Fruit fly (Drosophila melanogaster) whole organism, embryonic: ENCODE data around the gene dUTPase.

ENCODE experiments used
- Asciz ChIP-seq: fragments of 200-800 bp; sonication (Bioruptor generic); optimal IDR thresholded peaks from 2 replicates; lab custom pipeline; 2017; ENCODE audit warnings: missing biosample characterization, mild to moderate bottlenecking, missing genetic modification characterization, missing genetic modification reagents
- Bteb2 ChIP-seq: fragments of 200-800 bp; sonication (Bioruptor generic); optimal IDR thresholded peaks from 2 replicates; lab custom pipeline; 2016; ENCODE audit warnings: missing biosample characterization, missing genetic modification characterization
- CG10431 ChIP-seq: fragments of 200-800 bp; sonication (Bioruptor generic); optimal IDR thresholded peaks from 3 replicates; lab custom pipeline; 2018; ENCODE audit warnings: missing biosample characterization, mild to moderate bottlenecking, missing genetic modification characterization
- CG11456 ChIP-seq: fragments of 200-800 bp; sonication (Bioruptor generic); IDR thresholded peaks from 3 replicates; pipeline ENCODE4 v1.3.6; 2022; ENCODE audit warnings: missing biosample characterization, missing genetic modification characterization
- CG12071 ChIP-seq: fragments of 200-800 bp; sonication (Bioruptor generic); optimal IDR thresholded peaks from 3 replicates; lab custom pipeline; 2018; ENCODE audit warnings: missing biosample characterization, mild to moderate bottlenecking, missing genetic modification characterization
- CG12391 ChIP-seq: fragments of 200-800 bp; sonication (Bioruptor generic); optimal IDR thresholded peaks from 3 replicates; lab custom pipeline; 2018; ENCODE audit warnings: missing biosample characterization, mild to moderate bottlenecking, missing genetic modification characterization, moderate library complexity
- CG14667 ChIP-seq: fragments of 200-800 bp; sonication (Bioruptor generic); IDR thresholded peaks from 2 replicates; pipeline ENCODE4 v1.3.6; 2022; ENCODE audit warnings: missing biosample characterization, missing genetic modification characterization
- CG17385 ChIP-seq: fragments of 200-800 bp; sonication (Bioruptor generic); optimal IDR thresholded peaks from 3 replicates; lab custom pipeline; 2018; ENCODE audit warnings: missing biosample characterization, mild to moderate bottlenecking, missing genetic modification characterization
- CG17568 ChIP-seq: fragments of 200-800 bp; sonication (Bioruptor generic); optimal IDR thresholded peaks from 2 replicates; lab custom pipeline; 2018; ENCODE audit warnings: missing biosample characterization, mild to moderate bottlenecking, missing genetic modification characterization, moderate library complexity
- CG2202 ChIP-seq: fragments of 200-800 bp; sonication (Bioruptor generic); optimal IDR thresholded peaks from 2 replicates; lab custom pipeline; 2018; ENCODE audit warnings: missing biosample characterization, mild to moderate bottlenecking, missing genetic modification characterization
- CG3065 ChIP-seq: fragments of 200-800 bp; sonication (Bioruptor generic); optimal IDR thresholded peaks from 2 replicates; lab custom pipeline; 2016; ENCODE audit warnings: missing biosample characterization, missing genetic modification characterization
- CG32772 ChIP-seq: fragments of 200-800 bp; sonication (Bioruptor generic); IDR thresholded peaks from 2 replicates; pipeline ENCODE4 v1.3.6; 2022; ENCODE audit warnings: missing biosample characterization, missing genetic modification characterization
- CG3995 ChIP-seq: fragments of 200-800 bp; sonication (Bioruptor generic); optimal IDR thresholded peaks from 3 replicates; lab custom pipeline; 2016; ENCODE audit warnings: missing biosample characterization, missing genetic modification characterization
- CG6175 ChIP-seq: fragments of 200-800 bp; sonication (Bioruptor generic); IDR thresholded peaks from 3 replicates; pipeline ENCODE4 v1.3.6; 2022; ENCODE audit warnings: missing biosample characterization, missing genetic modification characterization
- CG7372 ChIP-seq: fragments of 200-800 bp; sonication (Bioruptor generic); IDR thresholded peaks from 2 replicates; pipeline ENCODE4 v1.3.6; 2022; ENCODE audit warnings: missing biosample characterization, missing genetic modification characterization
- CG8089 ChIP-seq: fragments of 200-800 bp; sonication (Bioruptor generic); optimal IDR thresholded peaks from 3 replicates; lab custom pipeline; 2016; ENCODE audit warnings: missing biosample characterization, missing genetic modification characterization
- CG8478 ChIP-seq: fragments of >200 bp; optimal IDR thresholded peaks from 2 replicates; lab custom pipeline; 2018
- CG9215 ChIP-seq: fragments of 200-800 bp; sonication (Bioruptor generic); IDR thresholded peaks from 2 replicates; pipeline ENCODE4 v1.3.6; 2022; ENCODE audit warnings: missing biosample characterization, missing genetic modification characterization
- CG9932 ChIP-seq: fragments of 200-800 bp; sonication (Bioruptor generic); IDR thresholded peaks from 2 replicates; pipeline ENCODE4 v1.3.6; 2022; ENCODE audit warnings: missing biosample characterization, missing genetic modification characterization
- Doc3 ChIP-seq: fragments of 200-800 bp; sonication (Bioruptor generic); IDR thresholded peaks from 3 replicates; pipeline ENCODE4 v1.3.6; 2022; ENCODE audit warnings: missing biosample characterization, missing genetic modification characterization; ENCODE audit not compliant: partially characterized antibody
- E2f1 ChIP-seq: fragments of 200-800 bp; sonication (Bioruptor generic); IDR thresholded peaks from 2 replicates; pipeline ENCODE4 v1.3.6; 2022; ENCODE audit warnings: missing biosample characterization, missing genetic modification characterization
- Ets65A ChIP-seq: fragments of 200-800 bp; sonication (Bioruptor generic); peaks from one replicate; lab custom pipeline; 2016; ENCODE audit warnings: missing biosample characterization, missing genetic modification characterization
- Kr ChIP-seq: fragments of 200-800 bp; sonication (Bioruptor generic); optimal IDR thresholded peaks from 2 replicates; lab custom pipeline; 2017; ENCODE audit warnings: missing biosample characterization, mild to moderate bottlenecking, missing genetic modification characterization
- Lpt ChIP-seq: fragments of >200 bp; optimal IDR thresholded peaks from 2 replicates; lab custom pipeline; 2018; ENCODE audit warnings: missing biosample characterization, missing genetic modification characterization
- Mad ChIP-seq: fragments of 200-800 bp; sonication (Bioruptor generic); optimal IDR thresholded peaks from 2 replicates; lab custom pipeline; 2016; ENCODE audit warnings: missing biosample characterization, missing genetic modification characterization
- Max ChIP-seq: fragments of 200-800 bp; sonication (Bioruptor generic); optimal IDR thresholded peaks from 2 replicates; lab custom pipeline; 2016; ENCODE audit warnings: missing biosample characterization, mild to moderate bottlenecking, missing genetic modification characterization
- Mes4 ChIP-seq: fragments of 200-800 bp; sonication (Bioruptor generic); optimal IDR thresholded peaks from 2 replicates; lab custom pipeline; 2016; ENCODE audit warnings: missing biosample characterization, missing genetic modification characterization
- Mrtf ChIP-seq: fragments of 200-800 bp; sonication (Bioruptor generic); IDR thresholded peaks from 3 replicates; pipeline ENCODE4 v1.3.6; 2022; ENCODE audit warnings: missing biosample characterization, missing genetic modification characterization
- NK7.1 ChIP-seq: fragments of 200-800 bp; sonication (Bioruptor generic); optimal IDR thresholded peaks from 3 replicates; lab custom pipeline; 2016; ENCODE audit warnings: missing biosample characterization, missing genetic modification characterization
- NfI ChIP-seq: fragments of 200-800 bp; sonication (Bioruptor generic); optimal IDR thresholded peaks from 3 replicates; lab custom pipeline; 2018; ENCODE audit warnings: missing biosample characterization, mild to moderate bottlenecking, missing genetic modification characterization, moderate library complexity
- Rfx ChIP-seq: fragments of 200-800 bp; sonication (Bioruptor generic); IDR thresholded peaks from 2 replicates; pipeline ENCODE4 v1.3.6; 2022; ENCODE audit warnings: missing biosample characterization, missing genetic modification characterization
- Side ChIP-seq: fragments of 200-800 bp; sonication (Bioruptor generic); optimal IDR thresholded peaks from 2 replicates; lab custom pipeline; 2016; ENCODE audit warnings: missing biosample characterization, missing genetic modification characterization
- YL-1 ChIP-seq: fragments of 200-800 bp; sonication (Bioruptor generic); optimal IDR thresholded peaks from 3 replicates; lab custom pipeline; 2017; ENCODE audit warnings: missing biosample characterization, mild to moderate bottlenecking, missing genetic modification characterization
- ase ChIP-seq: fragments of 200-800 bp; sonication (Bioruptor generic); IDR thresholded peaks from 3 replicates; pipeline ENCODE4 v1.3.6; 2022; ENCODE audit warnings: missing biosample characterization, missing genetic modification characterization
- cas ChIP-seq: fragments of 200-800 bp; sonication (Bioruptor generic); IDR thresholded peaks from 2 replicates; pipeline ENCODE4 v1.3.6; 2022; ENCODE audit warnings: missing biosample characterization, missing genetic modification characterization
- caup ChIP-seq: fragments of 200-800 bp; sonication (Bioruptor generic); optimal IDR thresholded peaks from 3 replicates; lab custom pipeline; 2017; ENCODE audit warnings: missing biosample characterization, mild to moderate bottlenecking, missing genetic modification characterization, moderate library complexity; ENCODE audit not compliant: severe bottlenecking
- chinmo ChIP-seq: fragments of 200-800 bp; sonication (Bioruptor generic); IDR thresholded peaks from 4 replicates; pipeline ENCODE4 v1.3.6; 2022; ENCODE audit warnings: missing biosample characterization, missing genetic modification characterization; ENCODE audit not compliant: partially characterized antibody
- chn ChIP-seq: fragments of 200-800 bp; sonication (Bioruptor generic); optimal IDR thresholded peaks from 2 replicates; lab custom pipeline; 2016; ENCODE audit warnings: missing biosample characterization, missing genetic modification characterization
- crc ChIP-seq: fragments of 200-800 bp; sonication (Bioruptor generic); optimal IDR thresholded peaks from 2 replicates; lab custom pipeline; 2016; ENCODE audit warnings: missing biosample characterization, missing genetic modification characterization
- dmrt11E ChIP-seq: fragments of 200-800 bp; sonication (Bioruptor generic); optimal IDR thresholded peaks from 3 replicates; lab custom pipeline; 2018; ENCODE audit warnings: missing biosample characterization, mild to moderate bottlenecking, missing genetic modification characterization, moderate library complexity
- eve ChIP-seq, 2 experiments: fragments of >200 bp; optimal IDR thresholded peaks; 2 replicates each; lab custom pipeline; 2017; ENCODE audit warnings: missing biosample characterization in 2 of 2, missing genetic modification characterization in 2 of 2
- fd102C ChIP-seq: fragments of 200-800 bp; sonication (Bioruptor generic); optimal IDR thresholded peaks from 2 replicates; lab custom pipeline; 2018; ENCODE audit warnings: missing biosample characterization, mild to moderate bottlenecking, missing genetic modification characterization, moderate library complexity
- hb ChIP-seq: fragments of 200-800 bp; sonication (Bioruptor generic); IDR thresholded peaks from 3 replicates; pipeline ENCODE4 v1.3.6; 2022; ENCODE audit warnings: missing biosample characterization, missing genetic modification characterization; ENCODE audit not compliant: partially characterized antibody
- lov ChIP-seq, 2 experiments: fragments of 200-800 bp in 1 of 2; fragments of >200 bp in 1 of 2; sonication (Bioruptor generic) in 1 of 2; IDR thresholded peaks in 1 of 2; optimal IDR thresholded peaks in 1 of 2; 2 replicates in 1 of 2; 3 replicates in 1 of 2; pipeline versions ENCODE4 v1.3.6 to Lab custom; 2017 to 2022; ENCODE audit warnings: missing biosample characterization in 1 of 2, missing genetic modification characterization in 1 of 2
- mirr ChIP-seq: fragments of 200-800 bp; sonication (Bioruptor generic); optimal IDR thresholded peaks from 3 replicates; lab custom pipeline; 2018; ENCODE audit warnings: missing biosample characterization, mild to moderate bottlenecking, missing genetic modification characterization
- odd ChIP-seq: fragments of 200-800 bp; sonication (Bioruptor generic); optimal IDR thresholded peaks from 2 replicates; lab custom pipeline; 2017; ENCODE audit warnings: missing biosample characterization, mild to moderate bottlenecking, missing genetic modification characterization
- pzg ChIP-seq: fragments of 200-800 bp; sonication (Bioruptor generic); optimal IDR thresholded peaks from 3 replicates; lab custom pipeline; 2018; ENCODE audit warnings: missing biosample characterization, mild to moderate bottlenecking, missing genetic modification characterization, moderate library complexity
- scrt ChIP-seq: fragments of 200-800 bp; sonication (Bioruptor generic); optimal IDR thresholded peaks from 2 replicates; lab custom pipeline; 2018; ENCODE audit warnings: missing biosample characterization, mild to moderate bottlenecking, missing genetic modification characterization, moderate library complexity
- sens-2 ChIP-seq: fragments of 200-800 bp; sonication (Bioruptor generic); IDR thresholded peaks from 2 replicates; pipeline ENCODE4 v1.3.6; 2022; ENCODE audit warnings: missing biosample characterization, missing genetic modification characterization
- tio ChIP-seq: fragments of 200-800 bp; sonication (Bioruptor generic); optimal IDR thresholded peaks from 2 replicates; lab custom pipeline; 2017; ENCODE audit warnings: missing biosample characterization, missing genetic modification characterization, inconsistent platforms
- tll ChIP-seq, 2 experiments: fragments of 200-800 bp in 1 of 2; fragments of >200 bp in 1 of 2; sonication (Bioruptor generic) in 1 of 2; optimal IDR thresholded peaks; 2 replicates each; lab custom pipeline; 2017 to 2019; ENCODE audit warnings: missing biosample characterization in 2 of 2, missing genetic modification characterization in 2 of 2, mild to moderate bottlenecking in 1 of 2, moderate library complexity in 1 of 2
- wor ChIP-seq: fragments of 200-800 bp; sonication (Bioruptor generic); IDR thresholded peaks from 2 replicates; pipeline ENCODE4 v1.3.6; 2022; ENCODE audit warnings: missing biosample characterization, missing genetic modification characterization

Gene dUTPase

DNA sequence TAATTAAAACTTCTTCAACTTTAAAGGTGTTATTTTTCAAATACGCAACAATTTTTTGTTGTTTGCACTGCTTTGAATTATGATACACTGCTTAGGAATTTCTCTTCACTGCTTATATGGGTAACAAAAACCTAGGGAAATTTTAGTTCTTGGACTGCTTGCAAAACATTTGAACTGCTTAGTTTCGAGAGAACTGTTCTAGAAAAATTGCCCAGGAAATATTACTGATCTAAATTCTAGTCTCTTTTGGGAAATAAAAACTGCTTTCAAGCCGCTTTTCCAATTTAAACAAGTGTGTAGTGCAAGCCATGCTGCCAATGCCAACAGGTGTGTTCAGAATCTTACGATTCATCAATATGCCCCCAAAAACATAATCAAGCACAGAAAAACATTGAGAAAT lies 46.6 kb upstream of the dUTPase start (continued):
- TF ChIP-seq eve (GFP tag; optimal IDR thresholded peaks at IDR 0.05; lab: Kevin White, UChicago) (no peak), fd102C (GFP tag; lab: Kevin White, UChicago) (no peak), CG12391 (tag; lab: Kevin White, UChicago) (peak; percentile 30), tio (no peak), Bteb2 (no peak), CG8089 (no peak), CG9215 (no peak), CG17385 (GFP tag; lab: Kevin White, UChicago) (no peak), NfI (GFP tag; lab: Kevin White, UChicago) (peak; percentile 36), Ets65A (no peak), CG12071 (GFP tag; lab: Kevin White, UChicago) (no peak), Lpt (no peak), CG3995 (no peak), ase (0 out of 3 replicates have a peak, but pooled peaks have one; percentile 21), Max (GFP tag; lab: Kevin White, UChicago) (no peak), mirr (GFP tag; lab: Kevin White, UChicago) (no peak), CG2202 (no peak), CG11456 (no peak), CG6175 (GFP tag; lab: Robert Waterston, UW) (no peak), dmrt11E (tag; lab: Kevin White, UChicago) (peak; percentile 24), CG32772 (GFP tag; lab: Robert Waterston, UW) (no peak), Mrtf (GFP tag; lab: Robert Waterston, UW) (no peak), odd (GFP tag; lab: Kevin White, UChicago) (no peak), E2f1 (no peak), chn (no peak), Doc3 (GFP tag; lab: Robert Waterston, UW) (no peak), CG7372 (GFP tag; lab: Robert Waterston, UW) (no peak), Side (GFP tag; lab: Kevin White, UChicago) (no peak), crc (GFP tag; lab: Kevin White, UChicago) (no peak), Mad (GFP tag; lab: Kevin White, UChicago) (no peak), sens-2 (GFP tag; lab: Robert Waterston, UW) (no peak), Mes4 (no peak), Rfx (GFP tag; lab: Robert Waterston, UW) (no peak), Asciz (peak; percentile 27), tll (GFP tag; optimal IDR thresholded peaks at IDR 0.05; lab: Kevin White, UChicago) (no peak), CG3065 (GFP tag; lab: Kevin White, UChicago) (no peak), chinmo (GFP tag; lab: Robert Waterston, UW) (no peak), CG8478 (lab: Kevin White, UChicago) (no peak), pzg (peak; percentile 9), CG14667 (GFP tag; lab: Robert Waterston, UW) (no peak), lov (optimal IDR thresholded peaks at IDR 0.05; lab: Kevin White, UChicago) (no peak), lov (GFP tag; IDR thresholded peaks at IDR 0.05; lab: Robert Waterston, UW) (0 out of 3 replicates have a peak, but pooled peaks have one; percentile 49), CG17568 (GFP tag; lab: Kevin White, UChicago) (peak; percentile 3), CG10431 (no peak), YL-1 (GFP tag; lab: Kevin White, UChicago) (peak; percentile 83), Kr (GFP tag; lab: Kevin White, UChicago) (no peak), wor (GFP tag; lab: Robert Waterston, UW) (no peak), scrt (GFP tag; lab: Kevin White, UChicago) (peak; percentile 75), cas (GFP tag; lab: Robert Waterston, UW) (no peak), hb (GFP tag; lab: Robert Waterston, UW) (no peak), NK7.1 (GFP tag; lab: Kevin White, UChicago) (no peak), caup (GFP tag; lab: Kevin White, UChicago) (peak; percentile 23), CG9932 (GFP tag; lab: Robert Waterston, UW) (no peak; the same call in 1 of the 2 replicates)
